Worm (Caenorhabditis elegans): ENCODE results near the gene T04G9.7.

- TF ChIP-seq ztf-11 (tag; optimal IDR thresholded peaks at IDR 0.05): no peak
- TF ChIP-seq ceh-82 (tag; optimal IDR thresholded peaks at IDR 0.05): no peak
- no peak for TF ChIP-seq ZK546.5 (tag; optimal IDR thresholded peaks at IDR 0.05)
Observed at ce11 chrX:780027-780426, 9.4 kb downstream of the T04G9.7 start.
